Worm (Caenorhabditis elegans) whole organism, mixed stage, embryonic: ENCODE data around the gene F37C12.21.

Experiments
- M03D4.4 ChIP-seq: sonication (generic microtip); optimal IDR thresholded peaks from 2 replicates; lab custom pipeline; 2017; ENCODE audit warnings: mild to moderate bottlenecking, missing genetic modification characterization, missing compliant biosample characterization
- bed-3 ChIP-seq: fragments of 200-800 bp; sonication (Bioruptor generic); optimal IDR thresholded peaks from 3 replicates; lab custom pipeline; 2018; ENCODE audit warnings: mild to moderate bottlenecking, missing genetic modification characterization, moderate library complexity, missing compliant biosample characterization
- blmp-1 ChIP-seq: fragments of 150-350 bp; optimal IDR thresholded peaks from 2 replicates; lab custom pipeline; 2014; ENCODE audit warnings: missing biosample characterization, missing genetic modification characterization
- ceh-39 ChIP-seq: fragments of 150-350 bp; optimal IDR thresholded peaks from 2 replicates; lab custom pipeline; 2014; ENCODE audit warnings: missing biosample characterization, missing genetic modification characterization
- ceh-43 ChIP-seq: fragments of 200-800 bp; sonication (Bioruptor generic); optimal IDR thresholded peaks from 2 replicates; lab custom pipeline; 2018; ENCODE audit warnings: mild to moderate bottlenecking, missing genetic modification characterization, moderate library complexity, missing compliant biosample characterization
- ceh-83 ChIP-seq: fragments of 200-800 bp; sonication (Bioruptor generic); optimal IDR thresholded peaks from 2 replicates; lab custom pipeline; 2018; ENCODE audit warnings: mild to moderate bottlenecking, missing genetic modification characterization, missing compliant biosample characterization
- ces-1 ChIP-seq: fragments of 150-350 bp; optimal IDR thresholded peaks from 2 replicates; lab custom pipeline; 2014; ENCODE audit warnings: missing biosample characterization, missing genetic modification reagents, missing genetic modification characterization
- cnd-1 ChIP-seq: fragments of 200-800 bp; sonication (Bioruptor generic); optimal IDR thresholded peaks from 2 replicates; lab custom pipeline; 2018; ENCODE audit warnings: mild to moderate bottlenecking, missing genetic modification characterization, missing compliant biosample characterization
- drap-1 ChIP-seq: fragments of 200-800 bp; sonication (Bioruptor generic); optimal IDR thresholded peaks from 3 replicates; lab custom pipeline; 2018; ENCODE audit warnings: mild to moderate bottlenecking, missing genetic modification characterization, missing compliant biosample characterization
- elt-1 ChIP-seq: sonication (generic microtip); optimal IDR thresholded peaks from 2 replicates; lab custom pipeline; 2017; ENCODE audit warnings: missing genetic modification characterization, mild to moderate bottlenecking, missing compliant biosample characterization, antibody characterized with exemption, moderate library complexity, borderline replicate concordance; ENCODE audit not compliant: insufficient read depth
- elt-3 ChIP-seq: fragments of 150-350 bp; optimal IDR thresholded peaks from 2 replicates; lab custom pipeline; 2014; ENCODE audit warnings: missing biosample characterization, missing genetic modification characterization
- flh-1 ChIP-seq: fragments of 200-800 bp; sonication (Bioruptor generic); optimal IDR thresholded peaks from 2 replicates; lab custom pipeline; 2018; ENCODE audit warnings: mild to moderate bottlenecking, missing genetic modification characterization, moderate library complexity, missing compliant biosample characterization
- ham-2 ChIP-seq: fragments of 200-800 bp; sonication (Bioruptor generic); optimal IDR thresholded peaks from 2 replicates; lab custom pipeline; 2018; ENCODE audit warnings: mild to moderate bottlenecking, missing genetic modification characterization, missing compliant biosample characterization
- hlh-1 ChIP-seq: fragments of 150-350 bp; optimal IDR thresholded peaks from 2 replicates; lab custom pipeline; 2014; ENCODE audit warnings: missing biosample characterization, missing genetic modification reagents, missing genetic modification characterization
- lin-13 ChIP-seq: fragments of 150-350 bp; optimal IDR thresholded peaks from 2 replicates; lab custom pipeline; 2014; ENCODE audit warnings: missing biosample characterization, missing genetic modification characterization
- lin-32 ChIP-seq: fragments of 200-800 bp; sonication (Bioruptor generic); optimal IDR thresholded peaks from 2 replicates; lab custom pipeline; 2018; ENCODE audit warnings: mild to moderate bottlenecking, missing genetic modification characterization, missing compliant biosample characterization
- lsy-2 ChIP-seq: fragments of 150-350 bp; optimal IDR thresholded peaks from 2 replicates; lab custom pipeline; 2014; ENCODE audit warnings: missing biosample characterization, missing genetic modification characterization
- mab-5 ChIP-seq: fragments of 150-350 bp; optimal IDR thresholded peaks from 2 replicates; lab custom pipeline; 2014; ENCODE audit warnings: missing biosample characterization, missing genetic modification characterization
- mep-1 ChIP-seq: fragments of 150-350 bp; optimal IDR thresholded peaks from 2 replicates; lab custom pipeline; 2017; ENCODE audit warnings: missing biosample characterization, missing genetic modification reagents, missing genetic modification characterization, inconsistent platforms
- mls-2 ChIP-seq: sonication (generic microtip); optimal IDR thresholded peaks from 2 replicates; lab custom pipeline; 2016; ENCODE audit warnings: mild to moderate bottlenecking, missing genetic modification characterization, moderate library complexity, missing compliant biosample characterization
- nhr-12 ChIP-seq: fragments of 150-350 bp; optimal IDR thresholded peaks from 2 replicates; lab custom pipeline; 2014; ENCODE audit warnings: missing biosample characterization, missing genetic modification characterization
- nhr-2 ChIP-seq: fragments of 150-350 bp; optimal IDR thresholded peaks from 2 replicates; lab custom pipeline; 2014; ENCODE audit warnings: missing biosample characterization, missing genetic modification characterization
- nhr-237 ChIP-seq: fragments of 150-350 bp; optimal IDR thresholded peaks from 2 replicates; lab custom pipeline; 2014; ENCODE audit warnings: missing biosample characterization, missing genetic modification characterization
- nhr-28 ChIP-seq: fragments of 150-350 bp; optimal IDR thresholded peaks from 2 replicates; lab custom pipeline; 2014; ENCODE audit warnings: missing biosample characterization, missing genetic modification characterization
- nhr-76 ChIP-seq: sonication (generic microtip); optimal IDR thresholded peaks from 2 replicates; lab custom pipeline; 2017; ENCODE audit warnings: missing biosample characterization, missing genetic modification characterization
- pha-4 ChIP-seq: fragments of 150-350 bp; optimal IDR thresholded peaks from 2 replicates; lab custom pipeline; 2018; ENCODE audit warnings: missing biosample characterization, missing genetic modification reagents, missing genetic modification characterization
- sem-2 ChIP-seq: fragments of 200-800 bp; sonication (Bioruptor generic); optimal IDR thresholded peaks from 2 replicates; lab custom pipeline; 2018; ENCODE audit warnings: mild to moderate bottlenecking, missing genetic modification characterization, missing compliant biosample characterization
- snpc-4 ChIP-seq: fragments of 150-350 bp; optimal IDR thresholded peaks from 2 replicates; lab custom pipeline; 2014; ENCODE audit warnings: missing biosample characterization, missing genetic modification characterization
- sptf-1 ChIP-seq: sonication (generic microtip); optimal IDR thresholded peaks from 2 replicates; lab custom pipeline; 2017; ENCODE audit warnings: mild to moderate bottlenecking, missing genetic modification characterization, moderate library complexity, missing compliant biosample characterization
- tbx-8 ChIP-seq: fragments of 200-800 bp; sonication (Bioruptor generic); optimal IDR thresholded peaks from 2 replicates; lab custom pipeline; 2018; ENCODE audit warnings: mild to moderate bottlenecking, missing genetic modification characterization, moderate library complexity, missing compliant biosample characterization
- unc-120 ChIP-seq: sonication (generic microtip); optimal IDR thresholded peaks from 2 replicates; lab custom pipeline; 2017; ENCODE audit warnings: missing genetic modification characterization, missing compliant biosample characterization; ENCODE audit not compliant: poor library complexity, severe bottlenecking
- unc-39 ChIP-seq: fragments of 150-350 bp; optimal IDR thresholded peaks from 2 replicates; lab custom pipeline; 2014; ENCODE audit warnings: missing biosample characterization, missing genetic modification characterization
- unc-62 ChIP-seq: fragments of 150-350 bp; optimal IDR thresholded peaks from 2 replicates; lab custom pipeline; 2014; ENCODE audit warnings: missing biosample characterization, missing genetic modification reagents, missing genetic modification characterization
- zip-8 ChIP-seq: fragments of 150-350 bp; optimal IDR thresholded peaks from 2 replicates; lab custom pipeline; 2014; ENCODE audit warnings: missing biosample characterization, missing genetic modification characterization
- ztf-11 ChIP-seq: fragments of 150-350 bp; optimal IDR thresholded peaks from 2 replicates; lab custom pipeline; 2014; ENCODE audit warnings: missing biosample characterization, missing genetic modification characterization

Gene F37C12.21

DNA sequence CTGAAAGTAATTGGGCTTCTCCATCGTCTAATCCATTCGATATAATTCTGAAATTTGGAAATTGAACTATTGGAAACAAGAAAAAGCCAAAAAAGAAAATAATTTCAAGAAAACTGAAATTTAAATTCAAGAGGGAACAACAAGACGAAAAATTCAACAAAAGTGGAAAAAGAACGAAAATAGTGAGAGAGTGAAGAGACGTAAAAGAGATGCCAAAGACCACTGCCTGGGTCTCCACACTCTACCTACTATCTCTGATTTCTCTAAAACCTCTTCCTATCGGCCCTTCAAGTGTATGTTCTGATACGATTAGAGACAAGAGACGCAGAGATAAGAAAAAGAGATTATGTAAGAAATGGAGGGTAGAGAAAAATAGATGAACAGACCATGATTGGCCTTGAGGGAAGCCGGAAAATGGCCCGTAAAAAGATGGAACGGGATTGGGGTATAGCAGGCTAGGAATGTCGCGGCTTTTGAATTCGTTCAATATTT lies 34.4 kb upstream of the F37C12.21 start, which contains the start of gene ogt-1:
Gene ogt-1, minus strand, starts transcription at position 51 of the 492 bp plus-strand sequence.
- TF ChIP-seq hlh-1 (tag; lab: Kevin White, UChicago) = peak; percentile 42
- peak; percentile 69 for TF ChIP-seq unc-120 (tag; lab: Kevin White, UChicago)
- no peak for TF ChIP-seq lin-32 (GFP tag; lab: Kevin White, UChicago)
- peak; percentile 80 for TF ChIP-seq ham-2
- TF ChIP-seq bed-3 = no peak
- TF ChIP-seq nhr-237 (tag; lab: Kevin White, UChicago) = peak; percentile 87
- TF ChIP-seq nhr-2 (tag; lab: Kevin White, UChicago) = peak; percentile 31
- TF ChIP-seq ces-1 (GFP tag; lab: Kevin White, UChicago) = peak; percentile 99
- TF ChIP-seq pha-4 (tag; lab: Kevin White, UChicago) = peak; percentile 57
- peak; percentile 42 for TF ChIP-seq ceh-39
- no peak for TF ChIP-seq ztf-11 (tag; lab: Kevin White, UChicago)
- peak; percentile 9 for TF ChIP-seq sptf-1 (tag; lab: Kevin White, UChicago)
- TF ChIP-seq cnd-1 (tag; lab: Kevin White, UChicago) = no peak
- no peak for TF ChIP-seq ceh-43 (GFP tag; lab: Kevin White, UChicago)
- TF ChIP-seq unc-62 (GFP tag; lab: Kevin White, UChicago) = peak; percentile 76
- TF ChIP-seq nhr-28 = no peak
- TF ChIP-seq lsy-2 (tag; lab: Kevin White, UChicago) = peak; percentile 79
- no peak for TF ChIP-seq mls-2 (tag; lab: Kevin White, UChicago)
- peak; percentile 68 for TF ChIP-seq elt-3 (tag; lab: Kevin White, UChicago)

ce11 chrIII:7154526-7154925 lies 33.6 kb upstream of the F37C12.21 start:
- TF ChIP-seq ces-1 (GFP tag; lab: Kevin White, UChicago) = peak; percentile 13
- TF ChIP-seq ztf-11 (tag; lab: Kevin White, UChicago) = no peak

DNA sequence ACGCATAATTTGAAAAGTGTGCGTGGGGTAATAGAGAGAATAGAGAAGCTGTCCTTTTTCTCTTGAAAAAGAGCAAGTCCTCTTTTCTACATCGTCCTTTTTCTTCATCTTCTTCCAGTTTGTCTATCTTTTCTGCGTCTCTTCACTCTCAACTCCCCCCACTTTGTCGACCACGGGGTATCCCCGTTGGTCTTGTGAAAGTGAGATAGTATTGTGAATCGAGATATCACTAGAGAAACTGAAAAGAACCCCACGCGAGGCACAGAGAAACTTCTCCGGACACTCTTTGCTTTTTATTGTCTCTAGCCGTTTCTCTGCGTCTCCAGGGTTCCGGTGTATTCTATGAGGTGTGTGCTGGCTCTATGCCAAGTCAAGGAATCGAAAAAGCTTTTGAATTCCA lies 32.5 kb upstream of the F37C12.21 start:
- TF ChIP-seq lin-13 (tag; lab: Kevin White, UChicago) = no peak
- peak; percentile 52 for TF ChIP-seq nhr-2 (tag; lab: Kevin White, UChicago)
- peak; percentile 71 for TF ChIP-seq ham-2
- no peak for TF ChIP-seq ceh-43 (GFP tag; lab: Kevin White, UChicago)
- TF ChIP-seq lin-32 (GFP tag; lab: Kevin White, UChicago) = no peak
- TF ChIP-seq ztf-11 (tag; lab: Kevin White, UChicago) = peak; percentile 65
- peak; percentile 13 for TF ChIP-seq M03D4.4 (tag; lab: Kevin White, UChicago)
- TF ChIP-seq nhr-76 (tag; lab: Kevin White, UChicago) = no peak
- peak; percentile 86 for TF ChIP-seq nhr-237 (tag; lab: Kevin White, UChicago)
- peak; percentile 72 for TF ChIP-seq lsy-2 (tag; lab: Kevin White, UChicago)
- TF ChIP-seq nhr-12 (tag; lab: Kevin White, UChicago) = no peak
- peak; percentile 84 for TF ChIP-seq mls-2 (tag; lab: Kevin White, UChicago)
- no peak for TF ChIP-seq nhr-28
- no peak for TF ChIP-seq zip-8 (tag; lab: Kevin White, UChicago)
- no peak for TF ChIP-seq sem-2 (GFP tag; lab: Kevin White, UChicago)
- TF ChIP-seq elt-1 (tag; lab: Kevin White, UChicago) = no peak
- no peak for TF ChIP-seq unc-39 (tag; lab: Kevin White, UChicago)
- peak; percentile 20 for TF ChIP-seq bed-3
- TF ChIP-seq blmp-1 (tag; lab: Kevin White, UChicago) = no peak
- TF ChIP-seq ceh-39 = peak; percentile 70
- TF ChIP-seq unc-62 (GFP tag; lab: Kevin White, UChicago) = peak; percentile 75
- peak; percentile 80 for TF ChIP-seq ces-1 (GFP tag; lab: Kevin White, UChicago)
- no peak for TF ChIP-seq mab-5 (tag; lab: Kevin White, UChicago)
- TF ChIP-seq snpc-4 = no peak
- no peak for TF ChIP-seq ceh-83 (GFP tag; lab: Kevin White, UChicago)
- TF ChIP-seq sptf-1 (tag; lab: Kevin White, UChicago) = peak; percentile 76
- TF ChIP-seq pha-4 (tag; lab: Kevin White, UChicago) = peak; percentile 73
- TF ChIP-seq unc-120 (tag; lab: Kevin White, UChicago) = peak; percentile 95
- peak; percentile 47 for TF ChIP-seq drap-1 (GFP tag; lab: Kevin White, UChicago)
- no peak for TF ChIP-seq elt-3 (tag; lab: Kevin White, UChicago)
- TF ChIP-seq cnd-1 (tag; lab: Kevin White, UChicago) = no peak
- TF ChIP-seq tbx-8 = peak; percentile 1
- TF ChIP-seq hlh-1 (tag; lab: Kevin White, UChicago) = peak; percentile 78
- peak; percentile 77 for TF ChIP-seq mep-1 (tag; lab: Kevin White, UChicago)
- no peak for TF ChIP-seq flh-1
